Worm (Caenorhabditis elegans): Measurements from ENCODE around the gene far-3.
A peak's percentile ranks its signal among the peaks of the same experiment; 100 is the strongest.

The far-3 gene

DNA sequence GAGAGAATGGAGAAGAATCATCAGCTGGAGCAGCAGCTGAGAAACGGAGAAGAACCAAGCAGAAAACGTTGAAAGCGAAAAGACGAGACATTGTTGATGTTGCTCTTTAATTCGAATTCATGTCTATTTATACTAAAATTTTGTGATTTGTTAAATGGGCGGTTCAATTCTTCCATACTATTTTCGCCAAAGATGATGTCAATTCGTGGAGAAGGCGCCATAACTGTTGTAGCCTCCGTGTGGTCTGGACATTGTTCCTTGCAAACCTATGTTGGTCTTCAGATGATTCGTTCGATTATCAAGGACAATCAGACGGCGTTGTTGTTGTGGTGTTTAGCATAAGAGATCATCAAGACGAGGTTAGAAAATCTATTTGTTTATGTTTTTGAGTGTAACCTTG is at the start of gene far-3:
far-3 (minus strand) TSS at position 101 of the 400 bp plus-strand sequence.
- TF ChIP-seq ztf-4 (tag; optimal IDR thresholded peaks at IDR 0.05) (no peak), lin-15B (tag; optimal IDR thresholded peaks at IDR 0.05) (no peak), nhr-77 (tag; optimal IDR thresholded peaks at IDR 0.05) (no peak), sea-2 (GFP tag; optimal IDR thresholded peaks at IDR 0.05) (no peak), jun-1 (tag; optimal IDR thresholded peaks at IDR 0.05) (no peak), tbx-2 (tag; optimal IDR thresholded peaks at IDR 0.05) (no peak), egl-27 (tag; optimal IDR thresholded peaks at IDR 0.05) (no peak), elt-3 (tag; optimal IDR thresholded peaks at IDR 0.05) (no peak), nhr-76 (tag; optimal IDR thresholded peaks at IDR 0.05) (no peak), pqm-1 (tag; optimal IDR thresholded peaks at IDR 0.05) (no peak), nhr-43 (tag; optimal IDR thresholded peaks at IDR 0.05; ENCODE audit: poor library complexity, severe bottlenecking) (no peak), egl-5 (tag; optimal IDR thresholded peaks at IDR 0.05) (no peak), nhr-28 (tag; optimal IDR thresholded peaks at IDR 0.05) (no peak), ceh-28 (tag; optimal IDR thresholded peaks at IDR 0.05) (no peak), unc-62 (GFP tag; optimal IDR thresholded peaks at IDR 0.05) (no peak), fkh-2 (tag; optimal IDR thresholded peaks at IDR 0.05) (no peak), fos-1 (tag; optimal IDR thresholded peaks at IDR 0.05) (no peak), ama-1 (optimal IDR thresholded peaks at IDR 0.05) (no peak), mml-1 (tag; optimal IDR thresholded peaks at IDR 0.05) (no peak)

DNA sequence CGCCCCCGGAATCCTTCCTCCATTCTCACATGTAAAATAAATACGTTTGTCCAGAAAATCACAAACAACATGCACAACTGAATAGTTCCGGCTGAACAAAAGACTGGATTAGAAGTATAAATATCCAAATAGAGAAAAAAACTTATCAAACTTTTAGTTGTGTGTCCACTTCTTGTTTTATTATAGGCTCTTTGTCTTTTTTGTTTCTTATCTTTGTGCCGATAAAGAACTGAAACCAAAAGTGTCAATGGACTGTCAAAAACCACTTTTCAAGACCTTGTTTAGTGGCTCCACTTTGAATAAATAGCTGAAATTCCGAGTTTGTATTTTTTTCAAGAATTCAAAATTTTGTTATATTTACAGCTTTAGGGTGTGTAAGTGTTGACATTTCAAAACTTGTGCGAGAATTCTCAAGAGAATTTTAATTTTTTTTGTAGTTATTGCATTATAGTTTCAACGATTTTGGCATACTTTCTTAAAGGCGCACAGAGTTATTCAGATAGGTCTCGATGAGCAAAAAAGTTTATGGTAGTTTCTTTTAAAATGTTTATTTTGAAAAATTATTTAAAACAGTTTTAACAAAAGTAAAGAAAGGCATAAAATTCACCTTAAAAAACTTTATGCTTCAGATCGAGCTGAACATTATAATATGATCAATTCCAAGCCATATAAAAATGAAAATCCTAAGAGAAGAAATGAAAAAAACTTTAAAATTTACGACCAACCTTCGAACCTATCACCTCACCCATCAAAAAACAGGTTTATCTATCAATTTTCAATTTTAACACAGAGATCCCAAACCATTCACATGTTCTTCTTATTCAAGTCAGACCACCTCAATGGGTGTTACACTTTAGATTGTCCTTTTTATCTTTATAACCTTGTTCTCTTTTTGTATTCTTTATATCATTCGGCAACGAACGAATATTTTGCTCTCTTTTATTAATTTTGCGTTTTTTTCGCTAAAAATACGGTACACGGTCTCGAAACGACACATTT is 49.1 kb upstream of the far-3 start:
- TF ChIP-seq lin-15B (tag; optimal IDR thresholded peaks at IDR 0.05) (no peak), skn-1 (tag; optimal IDR thresholded peaks at IDR 0.05) (no peak), egl-5 (tag; optimal IDR thresholded peaks at IDR 0.05) (no peak), nhr-23 (tag; optimal IDR thresholded peaks at IDR 0.05) (peak; percentile 36), unc-39 (tag; optimal IDR thresholded peaks at IDR 0.05) (no peak), ztf-11 (tag; optimal IDR thresholded peaks at IDR 0.05) (no peak), jun-1 (tag; optimal IDR thresholded peaks at IDR 0.05) (no peak), pha-4 (tag; optimal IDR thresholded peaks at IDR 0.05) (peak; percentile 3), egl-27 (tag; optimal IDR thresholded peaks at IDR 0.05) (no peak), pqm-1 (tag; optimal IDR thresholded peaks at IDR 0.05) (peak; percentile 46), hmg-11 (tag; optimal IDR thresholded peaks at IDR 0.05) (no peak), eor-1 (tag; optimal IDR thresholded peaks at IDR 0.05) (no peak), lin-39 (tag; optimal IDR thresholded peaks at IDR 0.05) (no peak), nhr-25 (tag; optimal IDR thresholded peaks at IDR 0.05) (peak; percentile 31), nhr-43 (tag; optimal IDR thresholded peaks at IDR 0.05; ENCODE audit: poor library complexity, severe bottlenecking) (peak; percentile 59), ceh-9 (tag; optimal IDR thresholded peaks at IDR 0.05) (no peak), nfya-1 (tag; optimal IDR thresholded peaks at IDR 0.05; ENCODE audit: insufficient read depth) (no peak), ZK546.5 (tag; optimal IDR thresholded peaks at IDR 0.05) (no peak), elt-2 (tag; optimal IDR thresholded peaks at IDR 0.05) (peak; percentile 78)

- TF ChIP-seq sea-2 (GFP tag; optimal IDR thresholded peaks at IDR 0.05), result no peak
- peak; percentile 9 for TF ChIP-seq ama-1 (optimal IDR thresholded peaks at IDR 0.05)
These were observed 47.7 kb upstream of the far-3 start for ce11 chrV:13045017-13045416.

- TF ChIP-seq fkh-2 (tag; optimal IDR thresholded peaks at IDR 0.05) (no peak), ztf-11 (tag; optimal IDR thresholded peaks at IDR 0.05) (no peak), nhr-28 (tag; optimal IDR thresholded peaks at IDR 0.05) (no peak), aly-2 (tag; optimal IDR thresholded peaks at IDR 0.05) (no peak), elt-1 (tag; optimal IDR thresholded peaks at IDR 0.05) (no peak), mml-1 (tag; optimal IDR thresholded peaks at IDR 0.05) (no peak), lin-39 (tag; optimal IDR thresholded peaks at IDR 0.05) (no peak), jun-1 (tag; optimal IDR thresholded peaks at IDR 0.05) (no peak), ceh-82 (tag; optimal IDR thresholded peaks at IDR 0.05) (no peak), daf-12 (tag; optimal IDR thresholded peaks at IDR 0.05) (no peak), nfya-1 (tag; optimal IDR thresholded peaks at IDR 0.05; ENCODE audit: insufficient read depth) (no peak), zag-1 (tag; optimal IDR thresholded peaks at IDR 0.05) (no peak), R02D3.7 (tag; optimal IDR thresholded peaks at IDR 0.05) (no peak), sea-2 (GFP tag; optimal IDR thresholded peaks at IDR 0.05) (no peak), ama-1 (optimal IDR thresholded peaks at IDR 0.05) (no peak), elt-2 (tag; optimal IDR thresholded peaks at IDR 0.05) (peak; percentile 77), nhr-237 (tag; optimal IDR thresholded peaks at IDR 0.05) (no peak), lin-15B (tag; optimal IDR thresholded peaks at IDR 0.05) (no peak), egl-5 (tag; optimal IDR thresholded peaks at IDR 0.05) (no peak), ceh-16 (tag; optimal IDR thresholded peaks at IDR 0.05) (no peak), egl-27 (tag; optimal IDR thresholded peaks at IDR 0.05) (no peak), hmg-11 (tag; optimal IDR thresholded peaks at IDR 0.05) (no peak), nhr-67 (tag; optimal IDR thresholded peaks at IDR 0.05) (no peak), nhr-43 (tag; optimal IDR thresholded peaks at IDR 0.05; ENCODE audit: poor library complexity, severe bottlenecking) (no peak), pha-4 (tag; optimal IDR thresholded peaks at IDR 0.05) (peak; percentile 18), pqm-1 (tag; optimal IDR thresholded peaks at IDR 0.05) (peak; percentile 62)
These were observed 46.7 kb upstream of the far-3 start for ce11 chrV:13043832-13044521.
